Worm (Caenorhabditis elegans) whole organism, young adult: ENCODE results near the gene R10E9.3.

Source experiments
- C06A6.2 ChIP-seq: fragments of 200-800 bp; sonication (Bioruptor generic); conservative IDR thresholded peaks from 2 replicates; pipeline ENCODE4 v1.3.6; 2022; ENCODE audit warnings: missing genetic modification characterization, missing compliant biosample characterization
- attf-5 ChIP-seq: fragments of 200-800 bp; sonication (Bioruptor generic); optimal IDR thresholded peaks from 2 replicates; lab custom pipeline; 2018; ENCODE audit warnings: mild to moderate bottlenecking, missing genetic modification characterization, missing compliant biosample characterization
- ceh-27 ChIP-seq: fragments of 200-800 bp; sonication (Bioruptor generic); optimal IDR thresholded peaks from 2 replicates; lab custom pipeline; 2018; ENCODE audit warnings: mild to moderate bottlenecking, missing genetic modification characterization, moderate library complexity, missing compliant biosample characterization
- ceh-91 ChIP-seq: fragments of 200-800 bp; sonication (Bioruptor generic); IDR thresholded peaks from 2 replicates; pipeline ENCODE4 v1.3.6; 2022; ENCODE audit warnings: missing genetic modification reagents, missing genetic modification characterization, missing compliant biosample characterization
- egl-44 ChIP-seq: fragments of 200-800 bp; sonication (Bioruptor generic); IDR thresholded peaks from 2 replicates; pipeline ENCODE4 v1.3.6; 2022; ENCODE audit warnings: missing genetic modification reagents, missing genetic modification characterization, missing compliant biosample characterization
- hlh-12 ChIP-seq: sonication (generic microtip); optimal IDR thresholded peaks from 2 replicates; lab custom pipeline; 2016; ENCODE audit warnings: missing genetic modification characterization, missing compliant biosample characterization
- hmg-20 ChIP-seq: fragments of 200-800 bp; sonication (Bioruptor generic); IDR thresholded peaks from 2 replicates; pipeline ENCODE4 v1.3.6; 2022; ENCODE audit warnings: missing genetic modification reagents, missing genetic modification characterization, missing compliant biosample characterization
- mel-28 ChIP-seq: sonication (generic microtip); optimal IDR thresholded peaks from 2 replicates; lab custom pipeline; 2016; ENCODE audit warnings: borderline replicate concordance, mild to moderate bottlenecking, missing genetic modification characterization, missing compliant biosample characterization
- mes-4 ChIP-seq: sonication (generic microtip); optimal IDR thresholded peaks from 2 replicates; lab custom pipeline; 2016; ENCODE audit warnings: missing genotype, missing genetic modification characterization, missing compliant biosample characterization
- nfya-1 ChIP-seq: sonication (generic microtip); optimal IDR thresholded peaks from 2 replicates; lab custom pipeline; 2017; ENCODE audit warnings: antibody characterized with exemption, missing compliant biosample characterization, missing genetic modification characterization, borderline replicate concordance; ENCODE audit not compliant: insufficient read depth
- pha-4 ChIP-seq: fragments of 150-350 bp; sonication (generic microtip); optimal IDR thresholded peaks from 2 replicates; lab custom pipeline; 2014; ENCODE audit warnings: missing biosample characterization, missing genetic modification reagents, missing genetic modification characterization
- rec-8 ChIP-seq, 2 experiments: sonication (generic microtip); optimal IDR thresholded peaks; 2 replicates each; lab custom pipeline; 2016; ENCODE audit warnings: mild to moderate bottlenecking in 2 of 2, missing genetic modification characterization in 2 of 2, missing genetic modification reagents in 2 of 2, missing genotype in 2 of 2, missing biosample characterization in 1 of 2, missing compliant biosample characterization in 1 of 2, moderate library complexity in 1 of 2
- snpc-4 ChIP-seq, 5 experiments: fragments of 150-350 bp in 1 of 5; sonication (generic microtip) in 4 of 5; optimal IDR thresholded peaks; 2 replicates each; lab custom pipeline; 2014 to 2018; ENCODE audit warnings: missing genetic modification characterization in 5 of 5, missing biosample characterization in 3 of 5, antibody characterized with exemption in 2 of 5, mild to moderate bottlenecking in 2 of 5, missing compliant biosample characterization in 2 of 5, missing genotype in 2 of 5, moderate library complexity in 2 of 5, missing genetic modification reagents in 1 of 5
- unc-130 ChIP-seq: sonication (generic microtip); optimal IDR thresholded peaks from 2 replicates; lab custom pipeline; 2016; ENCODE audit warnings: missing genetic modification reagents, missing genetic modification characterization, missing compliant biosample characterization

DNA sequence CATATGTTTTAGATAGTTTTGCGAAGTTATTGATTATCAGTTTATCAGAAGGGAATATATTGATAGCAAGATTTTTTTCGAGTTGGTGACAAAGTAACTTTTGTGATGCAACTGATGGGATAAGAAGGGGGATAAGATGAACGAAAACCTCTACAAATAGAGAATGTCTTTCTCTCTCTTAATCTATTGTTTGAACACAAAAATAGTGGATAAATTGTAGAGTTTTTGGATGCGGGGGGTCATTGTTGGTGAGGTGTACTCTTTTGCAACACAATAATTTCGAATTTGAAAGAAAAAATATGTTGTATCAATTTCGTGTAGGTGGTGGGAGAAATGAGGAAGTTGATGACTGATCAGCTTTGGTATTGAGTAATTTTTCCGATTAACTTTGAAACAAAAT lies 33.9 kb upstream of the R10E9.3 start, which contains the start of gene ZK1058.9:
- TF ChIP-seq egl-44 (no peak), ceh-27 (GFP tag; lab: Kevin White, UChicago) (no peak), C06A6.2 (GFP tag; lab: Robert Waterston, UW) (no peak), rec-8 (tag; optimal IDR thresholded peaks at IDR 0.05; lab: Kevin White, UChicago) (no peak), hmg-20 (GFP tag; lab: Robert Waterston, UW) (no peak), pha-4 (tag; lab: Kevin White, UChicago) (no peak), unc-130 (no peak), nfya-1 (tag; lab: Kevin White, UChicago) (no peak), mel-28 (no peak), mes-4 (tag; lab: Kevin White, UChicago) (no peak), snpc-4 (GFP tag; optimal IDR thresholded peaks at IDR 0.05; lab: Kevin White, UChicago) (no peak), snpc-4 (tag; optimal IDR thresholded peaks at IDR 0.05; lab: Kevin White, UChicago) (no peak), attf-5 (GFP tag; lab: Kevin White, UChicago) (no peak), ceh-91 (GFP tag; lab: Robert Waterston, UW) (no peak), hlh-12 (tag; lab: Kevin White, UChicago) (no peak)
